Fruit fly (Drosophila melanogaster) whole organism, embryonic: ENCODE data around the gene CG31122.

Experiments
- Asciz ChIP-seq: fragments of 200-800 bp; sonication (Bioruptor generic); optimal IDR thresholded peaks from 2 replicates; lab custom pipeline; 2017; ENCODE audit warnings: missing biosample characterization, mild to moderate bottlenecking, missing genetic modification characterization, missing genetic modification reagents
- Bgb ChIP-seq: fragments of 200-800 bp; sonication (Bioruptor generic); IDR thresholded peaks from 2 replicates; pipeline ENCODE4 v1.3.6; 2022; ENCODE audit warnings: missing biosample characterization, missing genetic modification characterization; ENCODE audit not compliant: partially characterized antibody
- CG10543 ChIP-seq: fragments of 200-800 bp; sonication (Bioruptor generic); optimal IDR thresholded peaks from 3 replicates; lab custom pipeline; 2017; ENCODE audit warnings: missing biosample characterization, mild to moderate bottlenecking, missing genetic modification characterization, moderate library complexity
- CG10654 ChIP-seq: fragments of 200-800 bp; sonication (Bioruptor generic); optimal IDR thresholded peaks from 2 replicates; lab custom pipeline; 2016; ENCODE audit warnings: missing biosample characterization, missing genetic modification characterization
- CG13894 ChIP-seq: fragments of 200-800 bp; sonication (Bioruptor generic); optimal IDR thresholded peaks from 3 replicates; lab custom pipeline; 2018; ENCODE audit warnings: missing biosample characterization, mild to moderate bottlenecking, missing genetic modification characterization, moderate library complexity
- CG14441 ChIP-seq: fragments of 200-800 bp; sonication (Bioruptor generic); IDR thresholded peaks from 2 replicates; pipeline ENCODE4 v1.3.6; 2022; ENCODE audit warnings: missing biosample characterization, missing genetic modification characterization
- CG1603 ChIP-seq: fragments of 200-800 bp; sonication (Bioruptor generic); optimal IDR thresholded peaks from 2 replicates; lab custom pipeline; 2019; ENCODE audit warnings: missing biosample characterization, mild to moderate bottlenecking, missing genetic modification characterization, moderate library complexity
- CG17802 ChIP-seq: fragments of 200-800 bp; sonication (Bioruptor generic); optimal IDR thresholded peaks from 2 replicates; lab custom pipeline; 2018; ENCODE audit warnings: missing biosample characterization, mild to moderate bottlenecking, missing genetic modification characterization, moderate library complexity
- CG32772 ChIP-seq: fragments of 200-800 bp; sonication (Bioruptor generic); IDR thresholded peaks from 2 replicates; pipeline ENCODE4 v1.3.6; 2022; ENCODE audit warnings: missing biosample characterization, missing genetic modification characterization
- CG6654 ChIP-seq: fragments of 200-800 bp; sonication (Bioruptor generic); optimal IDR thresholded peaks from 2 replicates; lab custom pipeline; 2017; ENCODE audit warnings: missing biosample characterization, mild to moderate bottlenecking, missing genetic modification characterization
- CG6683 ChIP-seq: fragments of 200-800 bp; sonication (Bioruptor generic); optimal IDR thresholded peaks from 2 replicates; lab custom pipeline; 2017; ENCODE audit warnings: missing biosample characterization, mild to moderate bottlenecking, missing genetic modification characterization, missing genetic modification reagents
- CG8290 ChIP-seq, 3 experiments: fragments of 200-800 bp; sonication (Bioruptor generic); optimal IDR thresholded peaks; 2 replicates each; lab custom pipeline; 2016 to 2019; ENCODE audit warnings: missing biosample characterization in 3 of 3, missing genetic modification characterization in 3 of 3, mild to moderate bottlenecking in 2 of 3, moderate library complexity in 1 of 3
- Camta ChIP-seq: fragments of 200-800 bp; sonication (Bioruptor generic); optimal IDR thresholded peaks from 2 replicates; lab custom pipeline; 2016; ENCODE audit warnings: missing biosample characterization, missing genetic modification characterization
- Dll ChIP-seq: fragments of 200-800 bp; sonication (Bioruptor generic); IDR thresholded peaks from 4 replicates; pipeline ENCODE4 v1.3.6; 2022; ENCODE audit warnings: missing biosample characterization, missing genetic modification characterization; ENCODE audit not compliant: partially characterized antibody
- E2f2 ChIP-seq: fragments of 200-800 bp; sonication (Bioruptor generic); IDR thresholded peaks from 2 replicates; pipeline ENCODE4 v1.3.6; 2022; ENCODE audit warnings: missing biosample characterization, missing genetic modification characterization
- Ets65A ChIP-seq: fragments of 200-800 bp; sonication (Bioruptor generic); peaks from one replicate; lab custom pipeline; 2016; ENCODE audit warnings: missing biosample characterization, missing genetic modification characterization
- GATAe ChIP-seq: fragments of 200-800 bp; sonication (Bioruptor generic); conservative IDR thresholded peaks from 2 replicates; pipeline ENCODE4 v1.3.6; 2022; ENCODE audit warnings: missing biosample characterization, missing genetic modification characterization
- Nf-YB ChIP-seq: fragments of 200-800 bp; sonication (Bioruptor generic); optimal IDR thresholded peaks from 3 replicates; lab custom pipeline; 2019; ENCODE audit warnings: missing biosample characterization, mild to moderate bottlenecking, missing genetic modification characterization, moderate library complexity
- Pdp1 ChIP-seq, 2 experiments: fragments of 200-800 bp; sonication (Bioruptor generic); optimal IDR thresholded peaks; 3 replicates each; lab custom pipeline; 2016; ENCODE audit warnings: missing biosample characterization in 2 of 2, missing genetic modification characterization in 2 of 2, mild to moderate bottlenecking in 1 of 2, moderate library complexity in 1 of 2
- Scr ChIP-seq: fragments of 200-800 bp; sonication (Bioruptor generic); IDR thresholded peaks from 2 replicates; pipeline ENCODE4 v1.3.6; 2022; ENCODE audit warnings: missing biosample characterization, missing genetic modification characterization; ENCODE audit not compliant: partially characterized antibody
- Side ChIP-seq: fragments of 200-800 bp; sonication (Bioruptor generic); optimal IDR thresholded peaks from 2 replicates; lab custom pipeline; 2016; ENCODE audit warnings: missing biosample characterization, missing genetic modification characterization
- Sox100B ChIP-seq: fragments of 200-800 bp; sonication (Bioruptor generic); optimal IDR thresholded peaks from 3 replicates; lab custom pipeline; 2018; ENCODE audit warnings: missing biosample characterization, mild to moderate bottlenecking, missing genetic modification characterization
- Trl ChIP-seq, 3 experiments: fragments of >200 bp in 2 of 3; fragments of 200-800 bp in 1 of 3; sonication (Bioruptor generic) in 1 of 3; optimal IDR thresholded peaks; 2 replicates in 1 of 3; 3 replicates in 2 of 3; lab custom pipeline; 2016 to 2017; ENCODE audit warnings: missing biosample characterization in 1 of 3, missing genetic modification characterization in 1 of 3
- ato ChIP-seq: fragments of 200-800 bp; sonication (Bioruptor generic); IDR thresholded peaks from 2 replicates; pipeline ENCODE4 v1.3.6; 2022; ENCODE audit warnings: missing biosample characterization, missing genetic modification characterization; ENCODE audit not compliant: partially characterized antibody
- az2 ChIP-seq: fragments of 200-800 bp; sonication (Bioruptor generic); optimal IDR thresholded peaks from 3 replicates; lab custom pipeline; 2016; ENCODE audit warnings: missing biosample characterization, missing genetic modification characterization
- chinmo ChIP-seq: fragments of 200-800 bp; sonication (Bioruptor generic); IDR thresholded peaks from 4 replicates; pipeline ENCODE4 v1.3.6; 2022; ENCODE audit warnings: missing biosample characterization, missing genetic modification characterization; ENCODE audit not compliant: partially characterized antibody
- corto ChIP-seq: fragments of 200-800 bp; sonication (Bioruptor generic); optimal IDR thresholded peaks from 2 replicates; lab custom pipeline; 2016; ENCODE audit warnings: missing biosample characterization, mild to moderate bottlenecking, missing genetic modification characterization, moderate library complexity
- crol ChIP-seq: fragments of 200-800 bp; sonication (Bioruptor generic); IDR thresholded peaks from 2 replicates; pipeline ENCODE4 v1.3.6; 2022; ENCODE audit warnings: missing biosample characterization, missing genetic modification characterization
- cwo ChIP-seq: fragments of 200-800 bp; sonication (Bioruptor generic); optimal IDR thresholded peaks from 3 replicates; lab custom pipeline; 2017; ENCODE audit warnings: missing biosample characterization, missing genetic modification characterization, mild to moderate bottlenecking, moderate library complexity, missing genetic modification reagents
- dati ChIP-seq: fragments of 200-800 bp; sonication (Bioruptor generic); IDR thresholded peaks from 2 replicates; pipeline ENCODE4 v1.3.6; 2022; ENCODE audit warnings: missing biosample characterization, missing genetic modification characterization
- en ChIP-seq: fragments of 200-800 bp; sonication (Bioruptor generic); optimal IDR thresholded peaks from 2 replicates; lab custom pipeline; 2016; ENCODE audit warnings: missing biosample characterization, missing genetic modification characterization
- exex ChIP-seq: fragments of 200-800 bp; sonication (Bioruptor generic); optimal IDR thresholded peaks from 4 replicates; lab custom pipeline; 2018; ENCODE audit warnings: missing biosample characterization, mild to moderate bottlenecking, missing genetic modification characterization, moderate library complexity
- hbn ChIP-seq: fragments of 200-800 bp; sonication (Bioruptor generic); IDR thresholded peaks from 2 replicates; pipeline ENCODE4 v1.3.6; 2022; ENCODE audit warnings: missing biosample characterization, missing genetic modification characterization; ENCODE audit not compliant: partially characterized antibody
- lov ChIP-seq, 2 experiments: fragments of 200-800 bp in 1 of 2; fragments of >200 bp in 1 of 2; sonication (Bioruptor generic) in 1 of 2; IDR thresholded peaks in 1 of 2; optimal IDR thresholded peaks in 1 of 2; 2 replicates in 1 of 2; 3 replicates in 1 of 2; pipeline versions ENCODE4 v1.3.6 to Lab custom; 2017 to 2022; ENCODE audit warnings: missing biosample characterization in 1 of 2, missing genetic modification characterization in 1 of 2
- mirr ChIP-seq: fragments of 200-800 bp; sonication (Bioruptor generic); optimal IDR thresholded peaks from 3 replicates; lab custom pipeline; 2018; ENCODE audit warnings: missing biosample characterization, mild to moderate bottlenecking, missing genetic modification characterization
- pan ChIP-seq, 4 experiments: fragments of >200 bp in 3 of 4; fragments of 200-800 bp in 1 of 4; sonication (Bioruptor generic) in 1 of 4; optimal IDR thresholded peaks in 3 of 4; IDR thresholded peaks in 1 of 4; 2 replicates each; pipeline versions ENCODE4 v1.3.6 to Lab custom; 2017 to 2022; ENCODE audit warnings: missing biosample characterization in 2 of 4, missing genetic modification characterization in 2 of 4, mixed read lengths in 1 of 4
- rib ChIP-seq: fragments of 200-800 bp; sonication (Bioruptor generic); IDR thresholded peaks from 2 replicates; pipeline ENCODE4 v1.3.6; 2022; ENCODE audit warnings: missing biosample characterization, missing genetic modification characterization
- slbo ChIP-seq: fragments of 200-800 bp; sonication (Bioruptor generic); IDR thresholded peaks from 2 replicates; pipeline ENCODE4 v1.3.6; 2022; ENCODE audit warnings: missing biosample characterization, missing genetic modification characterization
- sr ChIP-seq: fragments of 200-800 bp; sonication (Bioruptor generic); IDR thresholded peaks from 3 replicates; pipeline ENCODE4 v1.3.6; 2022; ENCODE audit warnings: missing biosample characterization, missing genetic modification characterization
- sug ChIP-seq: fragments of 200-800 bp; optimal IDR thresholded peaks from 2 replicates; lab custom pipeline; 2019; ENCODE audit warnings: missing biosample characterization, mild to moderate bottlenecking, missing genetic modification characterization, moderate library complexity
- tna ChIP-seq: fragments of 200-800 bp; sonication (Bioruptor generic); IDR thresholded peaks from 2 replicates; pipeline ENCODE4 v1.3.6; 2022; ENCODE audit warnings: missing biosample characterization, missing genetic modification characterization; ENCODE audit not compliant: partially characterized antibody
- ttk ChIP-seq: fragments of 200-800 bp; sonication (Bioruptor generic); IDR thresholded peaks from 2 replicates; pipeline ENCODE4 v2.1.2; 2022; ENCODE audit warnings: missing biosample characterization, missing genetic modification characterization
- tx ChIP-seq: fragments of 200-800 bp; sonication (Bioruptor generic); optimal IDR thresholded peaks from 2 replicates; lab custom pipeline; 2016; ENCODE audit warnings: missing biosample characterization, missing genetic modification characterization
- vvl ChIP-seq: fragments of 200-800 bp; sonication (Bioruptor generic); IDR thresholded peaks from 2 replicates; pipeline ENCODE4 v1.3.6; 2022; ENCODE audit warnings: missing biosample characterization, missing genetic modification characterization
- zen ChIP-seq: fragments of 200-800 bp; sonication (Bioruptor generic); optimal IDR thresholded peaks from 3 replicates; lab custom pipeline; 2018; ENCODE audit warnings: missing biosample characterization, mild to moderate bottlenecking, missing genetic modification characterization, moderate library complexity
- zen2 ChIP-seq: fragments of 200-800 bp; sonication (Bioruptor generic); IDR thresholded peaks from 3 replicates; pipeline ENCODE4 v1.3.6; 2022; ENCODE audit warnings: missing biosample characterization, missing genetic modification characterization; ENCODE audit not compliant: partially characterized antibody

The CG31122 gene

dm6 chr3R:18445148-18445843, 32.6 kb upstream of the CG31122 start (continued):
- TF ChIP-seq CG6683 (GFP tag; lab: Kevin White, UChicago) (no peak), Dll (GFP tag; lab: Robert Waterston, UW) (no peak), Scr (GFP tag; lab: Robert Waterston, UW) (no peak), CG14441 (GFP tag; lab: Robert Waterston, UW) (0 out of 2 replicates have a peak, but pooled peaks have one; percentile 18), Bgb (no peak), CG8290 (GFP tag; optimal IDR thresholded peaks at IDR 0.05; lab: Kevin White, UChicago) (no peak), CG8290 (tag; optimal IDR thresholded peaks at IDR 0.05; lab: Kevin White, UChicago) (peak in 1 of 2 experiments; percentile 45), CG6654 (GFP tag; lab: Kevin White, UChicago) (no peak), tna (no peak), crol (GFP tag; lab: Robert Waterston, UW) (peak; percentile 83), corto (GFP tag; lab: Kevin White, UChicago) (no peak), exex (tag; lab: Kevin White, UChicago) (peak; percentile 66), tx (GFP tag; lab: Kevin White, UChicago) (no peak), en (no peak), pan (optimal IDR thresholded peaks at IDR 0.05; lab: Kevin White, UChicago) (no peak), pan (GFP tag; optimal IDR thresholded peaks at IDR 0.05 in 1 of 2, IDR thresholded peaks at IDR 0.05 in 1 of 2) (no peak), Trl (optimal IDR thresholded peaks at IDR 0.05; lab: Kevin White, UChicago) (peak in 1 of 2 experiments; percentile 23), Trl (GFP tag; optimal IDR thresholded peaks at IDR 0.05; lab: Kevin White, UChicago) (no peak), CG10543 (GFP tag; lab: Kevin White, UChicago) (peak; percentile 60), dati (GFP tag; lab: Robert Waterston, UW) (no peak), Sox100B (GFP tag; lab: Kevin White, UChicago) (no peak), Side (GFP tag; lab: Kevin White, UChicago) (no peak), CG32772 (GFP tag; lab: Robert Waterston, UW) (0 out of 2 replicates have a peak, but pooled peaks have one; percentile 23), Nf-YB (no peak), chinmo (GFP tag; lab: Robert Waterston, UW) (0 out of 4 replicates have a peak, but pooled peaks have one; percentile 13), GATAe (GFP tag; lab: Robert Waterston, UW) (peak; percentile 43; the same call in 1 of the 2 replicates), Ets65A (GFP tag; lab: Kevin White, UChicago) (peak; percentile 21), sr (no peak), Asciz (GFP tag; lab: Kevin White, UChicago) (no peak), Pdp1 (GFP tag; optimal IDR thresholded peaks at IDR 0.05; lab: Kevin White, UChicago) (peak in 1 of 2 experiments; percentile 52), cwo (GFP tag; lab: Kevin White, UChicago) (peak; percentile 65), CG17802 (tag; lab: Kevin White, UChicago) (no peak), az2 (no peak), CG10654 (GFP tag; lab: Kevin White, UChicago) (no peak), slbo (GFP tag; lab: Robert Waterston, UW) (0 out of 2 replicates have a peak, but pooled peaks have one; percentile 14), lov (optimal IDR thresholded peaks at IDR 0.05; lab: Kevin White, UChicago) (no peak), lov (GFP tag; IDR thresholded peaks at IDR 0.05; lab: Robert Waterston, UW) (no peak), zen2 (GFP tag; lab: Robert Waterston, UW) (no peak), CG1603 (tag; lab: Kevin White, UChicago) (no peak), ttk (GFP tag; lab: Robert Waterston, UW) (no peak), vvl (no peak), sug (peak; percentile 55), Camta (GFP tag; lab: Kevin White, UChicago) (no peak), ato (GFP tag; lab: Robert Waterston, UW) (no peak), CG13894 (tag; lab: Kevin White, UChicago) (peak; percentile 34), E2f2 (GFP tag; lab: Robert Waterston, UW) (no peak), rib (GFP tag; lab: Robert Waterston, UW) (peak; percentile 78; the same call in 1 of the 2 replicates), hbn (GFP tag; lab: Robert Waterston, UW) (no peak), mirr (GFP tag; lab: Kevin White, UChicago) (peak; percentile 88), zen (tag; lab: Kevin White, UChicago) (no peak)
